Worm (Caenorhabditis elegans) whole organism, late embryonic: Measurements from ENCODE around the gene C47G2.4.

Source experiments
- F13H6.1 ChIP-seq: sonication (generic microtip); optimal IDR thresholded peaks from 2 replicates; lab custom pipeline; 2016; ENCODE audit warnings: missing genetic modification characterization, missing compliant biosample characterization
- K02D7.2 ChIP-seq: sonication (generic microtip); optimal IDR thresholded peaks from 2 replicates; lab custom pipeline; 2017; ENCODE audit warnings: mild to moderate bottlenecking, missing genetic modification characterization, missing compliant biosample characterization
- ceh-14 ChIP-seq: sonication (generic microtip); optimal IDR thresholded peaks from 2 replicates; lab custom pipeline; 2016; ENCODE audit warnings: missing genotype, missing genetic modification characterization, missing compliant biosample characterization
- ceh-31 ChIP-seq: sonication (generic microtip); optimal IDR thresholded peaks from 2 replicates; lab custom pipeline; 2016; ENCODE audit warnings: missing genetic modification characterization, missing compliant biosample characterization
- ceh-45 ChIP-seq: fragments of 200-800 bp; sonication (Bioruptor generic); IDR thresholded peaks from 2 replicates; pipeline ENCODE4 v1.3.6; 2022; ENCODE audit warnings: missing genetic modification reagents, missing genetic modification characterization, missing compliant biosample characterization
- fkh-10 ChIP-seq: fragments of 150-350 bp; optimal IDR thresholded peaks from 2 replicates; lab custom pipeline; 2014; ENCODE audit warnings: missing biosample characterization, missing genetic modification reagents, missing genetic modification characterization
- hlh-13 ChIP-seq: fragments of 200-800 bp; sonication (Bioruptor generic); optimal IDR thresholded peaks from 2 replicates; lab custom pipeline; 2018; ENCODE audit warnings: mild to moderate bottlenecking, missing genetic modification characterization, missing compliant biosample characterization
- nhr-11 ChIP-seq: fragments of 150-350 bp; optimal IDR thresholded peaks from 2 replicates; lab custom pipeline; 2014; ENCODE audit warnings: missing biosample characterization, missing genetic modification characterization
- ref-2 ChIP-seq: sonication (generic microtip); optimal IDR thresholded peaks from 2 replicates; lab custom pipeline; 2016; ENCODE audit warnings: missing genetic modification characterization, missing compliant biosample characterization
- sdc-2 ChIP-seq: sonication (generic microtip); optimal IDR thresholded peaks from 2 replicates; lab custom pipeline; 2016; ENCODE audit warnings: missing genotype, missing genetic modification characterization, missing compliant biosample characterization
- sox-2 ChIP-seq: fragments of 200-800 bp; sonication (Bioruptor generic); IDR thresholded peaks from 2 replicates; pipeline ENCODE4 v1.3.6; 2022; ENCODE audit warnings: missing genetic modification reagents, missing genetic modification characterization, missing compliant biosample characterization
- tbx-2 ChIP-seq: sonication (generic microtip); optimal IDR thresholded peaks from 2 replicates; lab custom pipeline; 2016; ENCODE audit warnings: missing genetic modification characterization, missing compliant biosample characterization
- tbx-7 ChIP-seq: sonication (generic microtip); optimal IDR thresholded peaks from 2 replicates; lab custom pipeline; 2016; ENCODE audit warnings: missing genotype, missing genetic modification characterization, missing compliant biosample characterization

- no peak for TF ChIP-seq tbx-2
- no peak for TF ChIP-seq hlh-13 (GFP tag; lab: Kevin White, UChicago)
- no peak for TF ChIP-seq ceh-14
- TF ChIP-seq ceh-45 = no peak
- no peak for TF ChIP-seq fkh-10 (GFP tag; lab: Kevin White, UChicago)
- no peak for TF ChIP-seq F13H6.1 (tag; lab: Kevin White, UChicago)
- TF ChIP-seq sox-2 (GFP tag; lab: Robert Waterston, UW) = no peak
- no peak for TF ChIP-seq ceh-31
- TF ChIP-seq nhr-11 (tag; lab: Kevin White, UChicago) = no peak
- TF ChIP-seq K02D7.2 = no peak
- no peak for TF ChIP-seq sdc-2 (tag; lab: Kevin White, UChicago)
- TF ChIP-seq ref-2 (tag; lab: Kevin White, UChicago) = no peak
- no peak for TF ChIP-seq tbx-7
These were observed 14.5 kb upstream of the C47G2.4 start for ce11 chrII:11307953-11308352.
